Fruit fly (Drosophila melanogaster): Measurements from ENCODE around the gene CG11723.

The CG11723 gene

DNA sequence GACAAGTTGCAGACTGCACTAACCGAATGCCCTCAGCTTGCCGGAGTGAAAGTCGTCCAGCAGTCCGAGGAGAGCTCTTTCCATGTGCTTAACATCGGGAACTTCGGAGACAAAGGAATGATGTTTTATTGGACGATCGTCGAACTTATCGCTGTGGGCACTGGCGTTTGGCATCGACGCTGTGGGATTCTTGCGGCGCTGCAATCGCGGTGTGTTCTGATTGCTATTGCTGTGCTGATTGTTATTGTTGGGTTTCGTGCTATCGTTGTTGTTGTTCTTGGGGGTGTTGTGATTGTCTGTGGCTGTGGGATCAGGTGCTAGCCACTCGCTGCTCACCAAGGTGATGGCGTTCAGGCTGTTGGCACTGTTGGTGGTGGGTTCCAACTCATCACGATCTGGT, 43.6 kb upstream of the CG11723 start:
- TF ChIP-seq EcR (GFP tag; optimal IDR thresholded peaks at IDR 0.05) (no peak), CG8159 (tag; optimal IDR thresholded peaks at IDR 0.05) (no peak), CG32121 (GFP tag; IDR thresholded peaks at IDR 0.05) (no peak), CG17806 (tag; optimal IDR thresholded peaks at IDR 0.05) (no peak), gl (tag; optimal IDR thresholded peaks at IDR 0.05) (no peak), Snoo (tag; optimal IDR thresholded peaks at IDR 0.05) (no peak)

DNA sequence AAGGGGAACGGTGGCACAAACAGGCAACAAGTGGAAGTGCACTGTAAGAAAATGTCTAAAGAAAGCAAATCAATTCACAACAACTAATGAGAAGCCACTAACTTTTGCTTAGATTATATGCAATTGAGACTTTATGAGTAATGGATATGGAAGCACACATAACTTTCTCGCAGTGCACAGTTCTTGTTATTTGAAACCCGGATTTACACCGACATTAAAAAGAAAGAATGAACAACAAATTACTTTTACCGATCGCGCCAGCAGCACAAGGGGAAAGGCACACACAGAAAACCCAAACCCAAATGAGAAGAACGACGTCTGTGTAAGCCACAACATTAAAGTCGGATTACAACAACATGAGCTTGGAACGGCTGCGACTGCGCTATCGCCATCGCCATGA, 42.0 kb upstream of the CG11723 start:
- TF ChIP-seq CG8301 (tag; optimal IDR thresholded peaks at IDR 0.05) (peak; percentile 78), Ets98B (GFP tag; IDR thresholded peaks at IDR 0.05) (peak; percentile 58), CG12605 (GFP tag; IDR thresholded peaks at IDR 0.05) (peak; percentile 59; the same call in 1 of the 2 replicates), fd96Ca (GFP tag; IDR thresholded peaks at IDR 0.05) (peak; percentile 62; the same call in 2 of the 3 replicates), D1 (tag; optimal IDR thresholded peaks at IDR 0.05) (no peak), Pif1B (GFP tag; optimal IDR thresholded peaks at IDR 0.05) (peak; percentile 64), CG14655 (GFP tag; optimal IDR thresholded peaks at IDR 0.05) (peak; percentile 77), rn (GFP tag; IDR thresholded peaks at IDR 0.05) (no peak), CG10348 (GFP tag; IDR thresholded peaks at IDR 0.05) (0 out of 2 replicates have a peak, but pooled peaks have one; percentile 20), CG15710 (tag; optimal IDR thresholded peaks at IDR 0.05) (peak; percentile 36), CG17806 (tag; optimal IDR thresholded peaks at IDR 0.05) (peak; percentile 56), Snoo (tag; optimal IDR thresholded peaks at IDR 0.05) (peak; percentile 82), CG34367 (tag; optimal IDR thresholded peaks at IDR 0.05) (peak; percentile 28), gl (tag; optimal IDR thresholded peaks at IDR 0.05) (no peak), CG32121 (GFP tag; IDR thresholded peaks at IDR 0.05) (no peak), EcR (GFP tag; optimal IDR thresholded peaks at IDR 0.05) (no peak), CG13204 (GFP tag; optimal IDR thresholded peaks at IDR 0.05) (no peak), Pif1A (GFP tag; optimal IDR thresholded peaks at IDR 0.05) (peak; percentile 71), CG9948 (tag; optimal IDR thresholded peaks at IDR 0.05) (peak; percentile 45), CG8159 (tag; optimal IDR thresholded peaks at IDR 0.05) (peak; percentile 48), CG4496 (GFP tag; IDR thresholded peaks at IDR 0.05) (peak; percentile 81)

DNA sequence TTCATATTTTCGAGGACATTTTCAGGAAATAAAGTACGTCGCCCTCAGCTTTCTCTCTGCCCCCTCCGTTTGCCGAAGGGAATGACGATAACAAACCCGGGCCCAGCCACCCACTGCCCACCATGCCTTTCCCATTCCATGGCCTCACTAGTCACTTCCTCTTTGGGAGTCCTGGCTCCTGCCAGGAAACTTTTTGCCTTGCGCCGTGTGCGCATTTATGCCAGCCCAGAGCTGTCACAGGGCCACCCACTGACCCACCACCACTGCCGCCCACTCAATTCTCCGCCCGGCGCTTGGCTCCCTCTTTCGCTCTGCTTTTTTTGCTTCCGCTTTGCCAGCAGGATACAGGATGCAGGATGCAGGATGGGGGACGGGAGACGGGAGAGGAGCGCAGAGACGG, 40.3 kb upstream of the CG11723 start:
- TF ChIP-seq CG10348 (GFP tag; IDR thresholded peaks at IDR 0.05), result no peak
- TF ChIP-seq CG13204 (GFP tag; optimal IDR thresholded peaks at IDR 0.05), result no peak
- TF ChIP-seq rn (GFP tag; IDR thresholded peaks at IDR 0.05), result no peak
- TF ChIP-seq fd96Ca (GFP tag; IDR thresholded peaks at IDR 0.05), result no peak

DNA sequence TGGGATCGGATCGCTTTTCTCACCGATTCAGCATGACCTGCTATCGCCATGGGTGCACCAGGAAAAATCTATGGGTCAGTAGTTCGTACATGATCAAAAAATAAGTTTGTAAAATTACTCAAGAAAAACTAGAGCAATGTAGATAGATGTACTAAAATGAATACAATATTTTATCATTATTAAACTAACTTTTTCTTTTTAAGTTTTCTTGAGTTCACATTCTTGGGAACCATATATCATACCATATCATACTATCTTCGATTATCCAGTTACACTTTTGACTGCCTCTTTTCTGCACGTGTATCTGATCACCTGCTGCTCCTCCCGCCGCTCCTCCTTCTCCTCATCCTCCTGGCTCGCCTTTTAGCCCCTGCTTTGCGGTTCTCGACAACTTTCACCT, 38.3 kb upstream of the CG11723 start:
- TF ChIP-seq CG14655 (GFP tag; optimal IDR thresholded peaks at IDR 0.05) (peak; percentile 70), Pif1B (GFP tag; optimal IDR thresholded peaks at IDR 0.05) (peak; percentile 1), Ets98B (GFP tag; IDR thresholded peaks at IDR 0.05) (peak; percentile 11; the same call in 1 of the 2 replicates), CG8301 (tag; optimal IDR thresholded peaks at IDR 0.05) (peak; percentile 84), CG13204 (GFP tag; optimal IDR thresholded peaks at IDR 0.05) (no peak), D1 (tag; optimal IDR thresholded peaks at IDR 0.05) (no peak), Snoo (tag; optimal IDR thresholded peaks at IDR 0.05) (peak; percentile 23)

DNA sequence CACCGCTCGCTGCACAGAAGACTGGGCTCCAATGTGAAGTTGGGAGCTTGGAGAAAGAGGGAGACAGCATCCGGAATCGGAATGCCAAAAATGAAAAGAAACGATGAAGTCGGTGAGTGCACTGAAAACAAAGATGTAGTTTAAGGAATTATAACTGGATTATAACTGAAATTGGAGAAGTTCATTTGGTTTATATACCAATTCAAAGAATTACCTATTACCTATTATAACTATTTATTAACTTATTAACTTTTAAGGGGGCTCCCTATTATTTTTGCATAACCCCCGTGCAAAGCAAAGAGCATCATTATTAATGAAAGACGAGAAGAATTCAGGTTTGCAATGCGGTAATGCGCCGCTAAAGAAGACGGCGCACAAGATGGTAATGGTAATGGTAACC, 37.6 kb upstream of the CG11723 start:
- peak; percentile 25; the same call in 1 of the 2 replicates for TF ChIP-seq CG32121 (GFP tag; IDR thresholded peaks at IDR 0.05)
- peak; percentile 47 for TF ChIP-seq rn (GFP tag; IDR thresholded peaks at IDR 0.05)
- no peak for TF ChIP-seq EcR (GFP tag; optimal IDR thresholded peaks at IDR 0.05)
- TF ChIP-seq CG10348 (GFP tag; IDR thresholded peaks at IDR 0.05), result no peak
- peak; percentile 21 for TF ChIP-seq CG9948 (tag; optimal IDR thresholded peaks at IDR 0.05)
- TF ChIP-seq CG13204 (GFP tag; optimal IDR thresholded peaks at IDR 0.05), result no peak
- TF ChIP-seq Ets98B (GFP tag; IDR thresholded peaks at IDR 0.05), result peak; percentile 37; the same call in 1 of the 2 replicates
- TF ChIP-seq CG15710 (tag; optimal IDR thresholded peaks at IDR 0.05), result no peak
- TF ChIP-seq CG4496 (GFP tag; IDR thresholded peaks at IDR 0.05), result peak; percentile 56; the same call in 1 of the 3 replicates
- TF ChIP-seq CG17806 (tag; optimal IDR thresholded peaks at IDR 0.05), result peak; percentile 29
- TF ChIP-seq CG8301 (tag; optimal IDR thresholded peaks at IDR 0.05), result peak; percentile 75
- TF ChIP-seq CG12605 (GFP tag; IDR thresholded peaks at IDR 0.05), result peak; percentile 11; the same call in 1 of the 2 replicates
- TF ChIP-seq D1 (tag; optimal IDR thresholded peaks at IDR 0.05), result no peak
- peak; percentile 55 for TF ChIP-seq Pif1A (GFP tag; optimal IDR thresholded peaks at IDR 0.05)
- peak; percentile 62 for TF ChIP-seq Pif1B (GFP tag; optimal IDR thresholded peaks at IDR 0.05)
- TF ChIP-seq CG14655 (GFP tag; optimal IDR thresholded peaks at IDR 0.05), result peak; percentile 54
- no peak for TF ChIP-seq gl (tag; optimal IDR thresholded peaks at IDR 0.05)
- peak; percentile 22 for TF ChIP-seq Snoo (tag; optimal IDR thresholded peaks at IDR 0.05)
- peak; percentile 48 for TF ChIP-seq CG8159 (tag; optimal IDR thresholded peaks at IDR 0.05)
- peak; percentile 1 for TF ChIP-seq CG34367 (tag; optimal IDR thresholded peaks at IDR 0.05)

DNA sequence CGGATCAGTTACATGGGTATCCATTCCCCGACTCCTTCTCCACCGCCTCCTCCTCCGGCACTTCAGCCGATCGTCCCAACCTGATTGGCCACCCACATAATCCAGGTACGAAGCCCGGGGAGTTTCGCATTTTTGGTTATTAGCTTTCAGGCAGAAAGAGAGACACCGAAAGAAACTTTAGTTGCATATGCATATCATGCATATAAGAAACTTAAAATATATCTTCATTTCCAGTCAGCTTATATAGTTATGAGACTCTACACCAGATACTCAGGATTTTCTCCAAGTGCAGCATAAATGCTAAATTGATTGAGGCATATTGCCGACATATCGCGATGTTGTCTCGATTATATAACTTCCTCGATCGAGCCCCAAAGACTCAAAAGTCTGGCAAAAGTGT, 37.1 kb upstream of the CG11723 start:
- peak; percentile 21 for TF ChIP-seq CG8301 (tag; optimal IDR thresholded peaks at IDR 0.05)
- TF ChIP-seq CG8159 (tag; optimal IDR thresholded peaks at IDR 0.05), result no peak
- TF ChIP-seq CG32121 (GFP tag; IDR thresholded peaks at IDR 0.05), result 0 out of 2 replicates have a peak, but pooled peaks have one; percentile 25
- TF ChIP-seq fd96Ca (GFP tag; IDR thresholded peaks at IDR 0.05), result peak; percentile 31; the same call in 1 of the 3 replicates
- TF ChIP-seq Ets98B (GFP tag; IDR thresholded peaks at IDR 0.05), result peak; percentile 72
- TF ChIP-seq CG15710 (tag; optimal IDR thresholded peaks at IDR 0.05), result no peak
- TF ChIP-seq CG4496 (GFP tag; IDR thresholded peaks at IDR 0.05), result peak; percentile 67; the same call in 2 of the 3 replicates
- no peak for TF ChIP-seq Pif1A (GFP tag; optimal IDR thresholded peaks at IDR 0.05)
- peak; percentile 28; the same call in 1 of the 2 replicates for TF ChIP-seq CG12605 (GFP tag; IDR thresholded peaks at IDR 0.05)
